Fruit fly (Drosophila melanogaster) S2 (cell line): Measurements from ENCODE around the gene CG10598.

ENCODE experiments used
- CG8478 ChIP-seq: fragments of >200 bp; optimal IDR thresholded peaks from 2 replicates; lab custom pipeline; 2018
- CTCF ChIP-seq, 2 experiments: fragments of >200 bp; optimal IDR thresholded peaks; 2 replicates each; lab custom pipeline; 2018

- TF ChIP-seq CG8478 (lab: Kevin White, UChicago) (no peak), CTCF (optimal IDR thresholded peaks at IDR 0.05; lab: Kevin White, UChicago) (no peak)
Measured at dm6 chrX:17218232-17218951, 8.3 kb downstream of the CG10598 start, which contains the start of gene CG12998.
